Fruit fly (Drosophila melanogaster): ENCODE results near the gene fz2.

fz2 gene

dm6 chr3L:19234922-19235702, at the start of gene fz2:
TSS of gene fz2 (minus strand) at chr3L:19235373.
- no peak for TF ChIP-seq CG17801 (GFP tag; optimal IDR thresholded peaks at IDR 0.05; ENCODE audit: partially characterized antibody)

- no peak for TF ChIP-seq CG17801 (GFP tag; optimal IDR thresholded peaks at IDR 0.05; ENCODE audit: partially characterized antibody)
Measured at dm6 chr3L:19280700-19281099, 45.5 kb upstream of the fz2 start, which contains the start of gene CG14089. TSS of gene CG14089 (minus strand) at chr3L:19280800.

- TF ChIP-seq CG17801 (GFP tag; optimal IDR thresholded peaks at IDR 0.05; ENCODE audit: partially characterized antibody), result no peak
Measured at dm6 chr3L:19280283-19280682, 45.1 kb upstream of the fz2 start.

dm6 chr3L:19275491-19275890, 40.3 kb upstream of the fz2 start, which contains the start of gene CG14086:
TSS of gene CG14086 (plus strand) at chr3L:19275791.
- TF ChIP-seq CG17801 (GFP tag; optimal IDR thresholded peaks at IDR 0.05; ENCODE audit: partially characterized antibody), result no peak

- no peak for TF ChIP-seq CG17801 (GFP tag; optimal IDR thresholded peaks at IDR 0.05; ENCODE audit: partially characterized antibody)
Measured at dm6 chr3L:19270542-19270941, 35.4 kb upstream of the fz2 start, which contains the start of gene CG14088. TSS of gene CG14088 (minus strand) at chr3L:19270642.

- no peak for TF ChIP-seq CG17801 (GFP tag; optimal IDR thresholded peaks at IDR 0.05; ENCODE audit: partially characterized antibody)
Measured at dm6 chr3L:19268720-19269401, 33.7 kb upstream of the fz2 start, which contains the start of the genes Aldh7A1 and CG14085. TSS of gene Aldh7A1 (minus strand) at chr3L:19268913. TSS of gene CG14085 (plus strand) at chr3L:19269351.

dm6 chr3L:19265761-19266160, 30.6 kb upstream of the fz2 start, which contains the start of gene CG45081:
TSS of gene CG45081 (plus strand) at chr3L:19266061.
- no peak for TF ChIP-seq CG17801 (GFP tag; optimal IDR thresholded peaks at IDR 0.05; ENCODE audit: partially characterized antibody)

dm6 chr3L:19264141-19264487, 28.9 kb upstream of the fz2 start, which contains the start of gene Max:
TSS of gene Max (minus strand) at chr3L:19264184.
- TF ChIP-seq CG17801 (GFP tag; optimal IDR thresholded peaks at IDR 0.05; ENCODE audit: partially characterized antibody), result peak; percentile 71

- no peak for TF ChIP-seq CG17801 (GFP tag; optimal IDR thresholded peaks at IDR 0.05; ENCODE audit: partially characterized antibody)
Measured at dm6 chr3L:19263480-19264140, 28.4 kb upstream of the fz2 start, which contains the start of the genes CG42374 and Mettl5. TSS of gene CG42374 (plus strand) at chr3L:19263766. TSS of gene Mettl5 (plus strand) at chr3L:19263766.

- no peak for TF ChIP-seq CG17801 (GFP tag; optimal IDR thresholded peaks at IDR 0.05; ENCODE audit: partially characterized antibody)
Measured at dm6 chr3L:19261720-19262119, 26.5 kb upstream of the fz2 start.

dm6 chr3L:19261213-19261612, 26.0 kb upstream of the fz2 start, which contains the start of gene Bet1:
TSS of gene Bet1 (plus strand) at chr3L:19261394.
- TF ChIP-seq CG17801 (GFP tag; optimal IDR thresholded peaks at IDR 0.05; ENCODE audit: partially characterized antibody), result no peak

dm6 chr3L:19260278-19260803, 25.2 kb upstream of the fz2 start, which contains the start of gene nes:
TSS of gene nes (minus strand) at chr3L:19260679.
- peak; percentile 56 for TF ChIP-seq CG17801 (GFP tag; optimal IDR thresholded peaks at IDR 0.05; ENCODE audit: partially characterized antibody)

- TF ChIP-seq CG17801 (GFP tag; optimal IDR thresholded peaks at IDR 0.05; ENCODE audit: partially characterized antibody), result no peak
Measured at dm6 chr3L:19258199-19258598, 23.0 kb upstream of the fz2 start.

dm6 chr3L:19254715-19255428, 19.7 kb upstream of the fz2 start, which contains the start of the genes mRpL21 and rept:
TSS of gene mRpL21 (minus strand) at chr3L:19255061.
TSS of gene rept (plus strand) at chr3L:19255340.
- TF ChIP-seq CG17801 (GFP tag; optimal IDR thresholded peaks at IDR 0.05; ENCODE audit: partially characterized antibody), result peak; percentile 45
